Fruit fly (Drosophila melanogaster): ENCODE measurements around the gene CG11134.
A peak's percentile ranks its signal among the peaks of the same experiment; 100 is the strongest.

The CG11134 gene

dm6 chrX:13739411-13739888 is 1.7 kb downstream of the CG11134 start, which contains the start of gene CG11151 (continued):
- TF ChIP-seq h (optimal IDR thresholded peaks at IDR 0.05) (no peak), CG2129 (GFP tag; IDR thresholded peaks at IDR 0.05; ENCODE audit: partially characterized antibody) (no peak), trem (tag; optimal IDR thresholded peaks at IDR 0.05) (peak; percentile 94), CG7963 (GFP tag; IDR thresholded peaks at IDR 0.05; ENCODE audit: partially characterized antibody) (peak; percentile 50; the same call in 2 of the 3 replicates), CG15479 (GFP tag; optimal IDR thresholded peaks at IDR 0.05) (peak; percentile 84), Camta (GFP tag; optimal IDR thresholded peaks at IDR 0.05) (peak; percentile 96), fd102C (GFP tag; optimal IDR thresholded peaks at IDR 0.05) (peak; percentile 87), CG4707 (GFP tag; optimal IDR thresholded peaks at IDR 0.05) (peak; percentile 100), B-H2 (GFP tag; optimal IDR thresholded peaks at IDR 0.05) (peak; percentile 96), lmd (GFP tag; IDR thresholded peaks at IDR 0.05) (peak; percentile 93), CG32767 (GFP tag; IDR thresholded peaks at IDR 0.05) (peak; percentile 95), CG14965 (GFP tag; optimal IDR thresholded peaks at IDR 0.05; ENCODE audit: borderline replicate concordance) (peak; percentile 70), grau (tag; optimal IDR thresholded peaks at IDR 0.05) (peak; percentile 96), Ssrp (tag; optimal IDR thresholded peaks at IDR 0.05) (peak; percentile 96), CG2199 (GFP tag; IDR thresholded peaks at IDR 0.05) (peak; percentile 96), twi (tag; optimal IDR thresholded peaks at IDR 0.05) (peak; percentile 93), exex (tag; optimal IDR thresholded peaks at IDR 0.05) (peak; percentile 86), pros (GFP tag; optimal IDR thresholded peaks at IDR 0.05) (peak; percentile 65), Side (GFP tag; optimal IDR thresholded peaks at IDR 0.05) (peak; percentile 96), D19A (tag; optimal IDR thresholded peaks at IDR 0.05) (peak; percentile 94), Dbx (GFP tag; IDR thresholded peaks at IDR 0.05) (peak; percentile 93), danr (GFP tag; IDR thresholded peaks at IDR 0.05) (peak; percentile 89), Xrp1 (GFP tag; IDR thresholded peaks at IDR 0.05) (peak; percentile 97), Hand (GFP tag; optimal IDR thresholded peaks at IDR 0.05) (peak; percentile 96), Spps (tag; optimal IDR thresholded peaks at IDR 0.05) (peak; percentile 93), CG17912 (GFP tag; optimal IDR thresholded peaks at IDR 0.05) (peak; percentile 94), Mes4 (GFP tag; optimal IDR thresholded peaks at IDR 0.05) (peak; percentile 95), CG11723 (GFP tag; optimal IDR thresholded peaks at IDR 0.05) (peak; percentile 96), inv (GFP tag; IDR thresholded peaks at IDR 0.05; ENCODE audit: partially characterized antibody) (peak; percentile 57), da (GFP tag; optimal IDR thresholded peaks at IDR 0.05) (peak; percentile 93), ems (GFP tag; optimal IDR thresholded peaks at IDR 0.05) (peak; percentile 95), sim (GFP tag; IDR thresholded peaks at IDR 0.05) (peak; percentile 93), tin (GFP tag; optimal IDR thresholded peaks at IDR 0.05) (peak; percentile 96), NC2β (GFP tag; optimal IDR thresholded peaks at IDR 0.05) (peak; percentile 96), CG11696 (GFP tag; IDR thresholded peaks at IDR 0.05) (peak; percentile 87), Ada2b (GFP tag; IDR thresholded peaks at IDR 0.05) (peak; percentile 95), onecut (GFP tag; IDR thresholded peaks at IDR 0.05) (peak; percentile 92), Hey (tag; optimal IDR thresholded peaks at IDR 0.05) (peak; percentile 85), psq (GFP tag; optimal IDR thresholded peaks at IDR 0.05) (peak; percentile 83), tll (GFP tag; optimal IDR thresholded peaks at IDR 0.05) (peak; percentile 66 to 88), Atf-2 (GFP tag; optimal IDR thresholded peaks at IDR 0.05) (peak; percentile 96), CG10431 (GFP tag; optimal IDR thresholded peaks at IDR 0.05) (peak; percentile 86), bowl (GFP tag; IDR thresholded peaks at IDR 0.05) (peak; percentile 89), HmgD (GFP tag; optimal IDR thresholded peaks at IDR 0.05) (peak; percentile 93), PHDP (tag; optimal IDR thresholded peaks at IDR 0.05) (peak; percentile 98), CrebB (tag; optimal IDR thresholded peaks at IDR 0.05) (peak; percentile 96), CG16779 (GFP tag; IDR thresholded peaks at IDR 0.05) (peak; percentile 89), CHES-1-like (GFP tag; optimal IDR thresholded peaks at IDR 0.05) (peak; percentile 98), CG11085 (GFP tag; IDR thresholded peaks at IDR 0.05) (peak; percentile 92), CG6813 (GFP tag; optimal IDR thresholded peaks at IDR 0.05) (peak; percentile 97), CG6765 (GFP tag; optimal IDR thresholded peaks at IDR 0.05) (peak; percentile 85)

Data from whole organism, embryonic.